Worm (Caenorhabditis elegans): ENCODE data around the gene mxl-3.

mxl-3 gene

DNA sequence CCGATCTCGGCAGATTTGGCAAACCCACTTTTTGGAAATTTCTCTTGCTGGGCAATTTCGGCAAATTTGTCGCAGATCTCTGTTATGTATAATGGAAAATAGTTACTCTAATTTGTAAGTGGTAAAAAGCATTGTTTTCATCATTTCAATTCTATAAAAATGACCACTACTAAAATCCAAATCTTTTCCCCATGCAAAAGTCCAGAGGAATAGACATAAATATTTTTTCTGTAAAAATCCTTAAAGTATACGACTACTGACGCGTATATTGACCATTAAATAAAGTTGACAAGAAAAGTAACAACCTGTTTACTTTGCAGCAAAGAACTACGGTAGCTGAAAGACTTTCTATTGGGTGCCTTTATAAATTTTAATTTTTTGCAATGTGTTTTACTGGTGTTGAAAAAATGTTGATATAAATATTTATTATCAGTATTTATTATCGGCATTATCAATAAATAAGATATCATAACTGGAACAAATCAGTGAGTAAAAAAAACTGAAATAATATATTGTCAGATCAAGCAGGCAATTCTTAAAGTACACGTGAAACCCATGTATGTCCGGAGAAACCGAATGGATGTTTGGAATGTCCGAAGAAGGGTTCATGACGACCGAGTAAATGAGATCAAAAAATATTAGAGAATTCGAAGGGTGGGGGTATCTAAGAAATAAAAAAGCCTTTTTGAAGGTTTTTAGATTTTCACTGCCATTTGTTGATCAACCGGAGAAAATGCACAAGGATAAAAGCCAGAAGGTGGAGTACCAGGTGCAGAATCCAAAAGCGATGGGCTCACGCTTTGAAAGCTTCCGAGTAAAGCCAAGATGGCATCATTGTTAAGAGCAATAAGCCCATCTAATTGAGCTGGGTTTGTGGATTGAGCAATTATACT is 1.1 kb downstream of the mxl-3 start (continued):
- TF ChIP-seq nfyb-1 (GFP tag; IDR thresholded peaks at IDR 0.05), result peak; percentile 83
- TF ChIP-seq ztf-22 (GFP tag; optimal IDR thresholded peaks at IDR 0.05), result no peak
- no peak for TF ChIP-seq fkh-3 (tag; optimal IDR thresholded peaks at IDR 0.05)
- no peak for TF ChIP-seq attf-6 (GFP tag; IDR thresholded peaks at IDR 0.05)
- TF ChIP-seq repo-1 (tag; optimal IDR thresholded peaks at IDR 0.05), result peak; percentile 88
- TF ChIP-seq B0019.2 (GFP tag; conservative IDR thresholded peaks at IDR 0.05), result no peak
- TF ChIP-seq let-526 (GFP tag; IDR thresholded peaks at IDR 0.05), result no peak
- TF ChIP-seq lin-35 (GFP tag; optimal IDR thresholded peaks at IDR 0.05), result peak in 2 of 3 experiments; percentile 21 to 80
- TF ChIP-seq ets-4 (GFP tag; optimal IDR thresholded peaks at IDR 0.05), result no peak
- no peak for TF ChIP-seq dpff-1 (tag; optimal IDR thresholded peaks at IDR 0.05)
- no peak for TF ChIP-seq dpl-1 (GFP tag; optimal IDR thresholded peaks at IDR 0.05)
- TF ChIP-seq unc-62 (GFP tag; optimal IDR thresholded peaks at IDR 0.05), result no peak
- no peak for TF ChIP-seq tbx-9 (tag; optimal IDR thresholded peaks at IDR 0.05; ENCODE audit: borderline replicate concordance)
- TF ChIP-seq F49E8.2 (tag; optimal IDR thresholded peaks at IDR 0.05; ENCODE audit: insufficient read depth), result no peak
- TF ChIP-seq lin-40 (tag; optimal IDR thresholded peaks at IDR 0.05), result peak; percentile 65
- TF ChIP-seq egrh-3 (GFP tag; IDR thresholded peaks at IDR 0.05), result no peak
- no peak for TF ChIP-seq Y95B8A.8 (GFP tag; IDR thresholded peaks at IDR 0.05)
- peak; percentile 13 for TF ChIP-seq die-1 (tag; optimal IDR thresholded peaks at IDR 0.05)
- TF ChIP-seq C17E4.6 (GFP tag; IDR thresholded peaks at IDR 0.05), result no peak
- peak; percentile 83 for TF ChIP-seq zim-3 (tag; optimal IDR thresholded peaks at IDR 0.05)
- TF ChIP-seq nhr-120 (GFP tag; IDR thresholded peaks at IDR 0.05), result no peak
- no peak for TF ChIP-seq Y67H2A.10 (GFP tag; conservative IDR thresholded peaks at IDR 0.05)
- TF ChIP-seq hsf-1 (GFP tag; IDR thresholded peaks at IDR 0.05), result peak; percentile 36; the same call in 1 of the 2 replicates
- TF ChIP-seq ztf-3 (GFP tag; optimal IDR thresholded peaks at IDR 0.05), result no peak
- peak; percentile 19 for TF ChIP-seq B0035.1 (tag; optimal IDR thresholded peaks at IDR 0.05)
- no peak for TF ChIP-seq lsl-1 (GFP tag; optimal IDR thresholded peaks at IDR 0.05)
- TF ChIP-seq hlh-26 (GFP tag; conservative IDR thresholded peaks at IDR 0.05), result no peak
- TF ChIP-seq aptf-2 (GFP tag; conservative IDR thresholded peaks at IDR 0.05), result no peak
- peak; percentile 61 for TF ChIP-seq ztf-26 (tag; optimal IDR thresholded peaks at IDR 0.05)
- TF ChIP-seq K11D2.4 (GFP tag; IDR thresholded peaks at IDR 0.05), result peak; percentile 54; the same call in 1 of the 2 replicates
- no peak for TF ChIP-seq ccch-3 (GFP tag; optimal IDR thresholded peaks at IDR 0.05)
- TF ChIP-seq bed-1 (GFP tag; IDR thresholded peaks at IDR 0.05), result no peak
- no peak for TF ChIP-seq rec-8 (tag; optimal IDR thresholded peaks at IDR 0.05)
- no peak for TF ChIP-seq ceh-58 (GFP tag; IDR thresholded peaks at IDR 0.05)
- no peak for TF ChIP-seq mes-4 (tag; optimal IDR thresholded peaks at IDR 0.05)
- no peak for TF ChIP-seq ztf-25 (GFP tag; IDR thresholded peaks at IDR 0.05)
- no peak for TF ChIP-seq F57C9.4 (tag; optimal IDR thresholded peaks at IDR 0.05)
- 0 out of 2 replicates have a peak, but pooled peaks have one; percentile 26 for TF ChIP-seq lir-1 (GFP tag; conservative IDR thresholded peaks at IDR 0.05)
- TF ChIP-seq somi-1 (GFP tag; optimal IDR thresholded peaks at IDR 0.05), result peak; percentile 24
- TF ChIP-seq aptf-3 (GFP tag; IDR thresholded peaks at IDR 0.05), result no peak
- peak; percentile 26 for TF ChIP-seq nhr-90 (tag; optimal IDR thresholded peaks at IDR 0.05)
- TF ChIP-seq chd-7 (tag; optimal IDR thresholded peaks at IDR 0.05), result peak; percentile 47
- TF ChIP-seq madf-6 (GFP tag; IDR thresholded peaks at IDR 0.05), result peak; percentile 36; the same call in 1 of the 2 replicates
- no peak for TF ChIP-seq F57A8.1 (GFP tag; optimal IDR thresholded peaks at IDR 0.05)
- no peak for TF ChIP-seq zfh-2 (GFP tag; conservative IDR thresholded peaks at IDR 0.05)
- no peak for TF ChIP-seq ceh-40 (GFP tag; IDR thresholded peaks at IDR 0.05)
- no peak for TF ChIP-seq F37B4.10 (GFP tag; IDR thresholded peaks at IDR 0.05)

Data from whole organism, young adult.